Fruit fly (Drosophila melanogaster) whole organism, embryonic: ENCODE measurements around the gene Orct2.

Source experiments
- BEAF-32 ChIP-seq: fragments of 200-800 bp; sonication (Bioruptor generic); optimal IDR thresholded peaks from 3 replicates; lab custom pipeline; 2017; ENCODE audit warnings: missing biosample characterization, missing genetic modification characterization, mild to moderate bottlenecking, moderate library complexity, missing genetic modification reagents
- Blimp-1 ChIP-seq: fragments of 200-800 bp; sonication (Bioruptor generic); optimal IDR thresholded peaks from 3 replicates; lab custom pipeline; 2018; ENCODE audit warnings: missing biosample characterization, missing genetic modification characterization, mild to moderate bottlenecking, moderate library complexity, missing genetic modification reagents
- Bteb2 ChIP-seq: fragments of 200-800 bp; sonication (Bioruptor generic); optimal IDR thresholded peaks from 2 replicates; lab custom pipeline; 2016; ENCODE audit warnings: missing biosample characterization, missing genetic modification characterization
- CG10462 ChIP-seq: fragments of 200-800 bp; sonication (Bioruptor generic); optimal IDR thresholded peaks from 2 replicates; lab custom pipeline; 2016; ENCODE audit warnings: missing biosample characterization, missing genetic modification characterization
- CG11696 ChIP-seq: fragments of 200-800 bp; sonication (Bioruptor generic); IDR thresholded peaks from 2 replicates; pipeline ENCODE4 v1.3.6; 2022; ENCODE audit warnings: missing biosample characterization, missing genetic modification characterization
- CG1233 ChIP-seq: fragments of 200-800 bp; sonication (Bioruptor generic); optimal IDR thresholded peaks from 4 replicates; lab custom pipeline; 2018; ENCODE audit warnings: missing biosample characterization, mild to moderate bottlenecking, missing genetic modification characterization
- CG16779 ChIP-seq: fragments of 200-800 bp; sonication (Bioruptor generic); IDR thresholded peaks from 2 replicates; pipeline ENCODE4 v1.3.6; 2022; ENCODE audit warnings: missing biosample characterization, missing genetic modification characterization
- CG17361 ChIP-seq: fragments of 200-800 bp; sonication (Bioruptor generic); IDR thresholded peaks from 3 replicates; pipeline ENCODE4 v1.3.6; 2022; ENCODE audit warnings: missing biosample characterization, missing genetic modification characterization
- CG30020 ChIP-seq: fragments of 200-800 bp; optimal IDR thresholded peaks from 2 replicates; lab custom pipeline; 2019; ENCODE audit warnings: missing biosample characterization, mild to moderate bottlenecking, missing genetic modification characterization, moderate library complexity
- CG3065 ChIP-seq: fragments of 200-800 bp; sonication (Bioruptor generic); optimal IDR thresholded peaks from 2 replicates; lab custom pipeline; 2016; ENCODE audit warnings: missing biosample characterization, missing genetic modification characterization
- CG31388 ChIP-seq: fragments of 200-800 bp; sonication (Bioruptor generic); optimal IDR thresholded peaks from 2 replicates; lab custom pipeline; 2016; ENCODE audit warnings: missing biosample characterization, missing genetic modification characterization
- CG3838 ChIP-seq: fragments of 200-800 bp; sonication (Bioruptor generic); optimal IDR thresholded peaks from 3 replicates; lab custom pipeline; 2016; ENCODE audit warnings: missing biosample characterization, missing genetic modification characterization
- CG3847 ChIP-seq: fragments of 200-800 bp; sonication (Bioruptor generic); IDR thresholded peaks from 2 replicates; pipeline ENCODE4 v1.3.6; 2022; ENCODE audit warnings: missing biosample characterization, missing genetic modification characterization
- CG4360 ChIP-seq: fragments of 200-800 bp; sonication (Bioruptor generic); IDR thresholded peaks from 2 replicates; pipeline ENCODE4 v1.3.6; 2022; ENCODE audit warnings: missing biosample characterization, missing genetic modification characterization
- CG5180 ChIP-seq: fragments of 200-800 bp; sonication (Bioruptor generic); optimal IDR thresholded peaks from 3 replicates; lab custom pipeline; 2017; ENCODE audit warnings: missing biosample characterization, missing genetic modification characterization, mild to moderate bottlenecking, moderate library complexity, missing genetic modification reagents
- CG8924 ChIP-seq: fragments of 200-800 bp; optimal IDR thresholded peaks from 3 replicates; lab custom pipeline; 2019; ENCODE audit warnings: missing biosample characterization, mild to moderate bottlenecking, missing genetic modification characterization, moderate library complexity
- CG9876 ChIP-seq: fragments of 200-800 bp; sonication (Bioruptor generic); optimal IDR thresholded peaks from 2 replicates; lab custom pipeline; 2016; ENCODE audit warnings: missing biosample characterization, missing genetic modification characterization
- CTCF ChIP-seq: fragments of 200-800 bp; sonication (Bioruptor generic); optimal IDR thresholded peaks from 2 replicates; lab custom pipeline; 2017; ENCODE audit warnings: missing biosample characterization, mild to moderate bottlenecking, missing genetic modification characterization, moderate library complexity
- D19B ChIP-seq: fragments of 200-800 bp; sonication (Bioruptor generic); optimal IDR thresholded peaks from 2 replicates; lab custom pipeline; 2017; ENCODE audit warnings: missing biosample characterization, mild to moderate bottlenecking, missing genetic modification characterization
- Deaf1 ChIP-seq: fragments of 200-800 bp; optimal IDR thresholded peaks from 3 replicates; lab custom pipeline; 2019; ENCODE audit warnings: missing biosample characterization, mild to moderate bottlenecking, missing genetic modification characterization, moderate library complexity
- Dek ChIP-seq: fragments of 200-800 bp; sonication (Bioruptor generic); optimal IDR thresholded peaks from 3 replicates; lab custom pipeline; 2019; ENCODE audit warnings: missing biosample characterization, mild to moderate bottlenecking, missing genetic modification characterization, moderate library complexity
- Drgx ChIP-seq: fragments of 200-800 bp; sonication (Bioruptor generic); IDR thresholded peaks from 2 replicates; pipeline ENCODE4 v1.3.6; 2022; ENCODE audit warnings: missing biosample characterization, missing genetic modification characterization
- Ets65A ChIP-seq: fragments of 200-800 bp; sonication (Bioruptor generic); peaks from one replicate; lab custom pipeline; 2016; ENCODE audit warnings: missing biosample characterization, missing genetic modification characterization
- Hr51 ChIP-seq, 2 experiments: fragments of 200-800 bp; sonication (Bioruptor generic); optimal IDR thresholded peaks; 2 replicates in 1 of 2; 3 replicates in 1 of 2; lab custom pipeline; 2016 to 2018; ENCODE audit warnings: missing biosample characterization in 2 of 2, missing genetic modification characterization in 2 of 2, mild to moderate bottlenecking in 1 of 2, moderate library complexity in 1 of 2
- MTF-1 ChIP-seq: fragments of 200-800 bp; sonication (Bioruptor generic); optimal IDR thresholded peaks from 2 replicates; lab custom pipeline; 2018; ENCODE audit warnings: missing biosample characterization, mild to moderate bottlenecking, missing genetic modification characterization, borderline replicate concordance
- Med ChIP-seq: fragments of 200-800 bp; sonication (Bioruptor generic); peaks from one replicate; lab custom pipeline; 2016; ENCODE audit warnings: missing biosample characterization, missing genetic modification characterization, mild to moderate bottlenecking, inconsistent platforms, moderate library complexity
- Meics ChIP-seq: fragments of 200-800 bp; sonication (Bioruptor generic); optimal IDR thresholded peaks from 2 replicates; lab custom pipeline; 2017; ENCODE audit warnings: missing biosample characterization, mild to moderate bottlenecking, missing genetic modification characterization
- NK7.1 ChIP-seq: fragments of 200-800 bp; sonication (Bioruptor generic); optimal IDR thresholded peaks from 3 replicates; lab custom pipeline; 2016; ENCODE audit warnings: missing biosample characterization, missing genetic modification characterization
- ab ChIP-seq: fragments of 200-800 bp; sonication (Bioruptor generic); optimal IDR thresholded peaks from 2 replicates; lab custom pipeline; 2016; ENCODE audit warnings: missing biosample characterization, missing genetic modification characterization
- abd-A ChIP-seq: fragments of 200-800 bp; sonication (Bioruptor generic); optimal IDR thresholded peaks from 3 replicates; lab custom pipeline; 2019; ENCODE audit warnings: missing biosample characterization, mild to moderate bottlenecking, missing genetic modification characterization, moderate library complexity
- bcd ChIP-seq: fragments of 200-800 bp; sonication (Bioruptor generic); optimal IDR thresholded peaks from 2 replicates; lab custom pipeline; 2017; ENCODE audit warnings: missing biosample characterization, mild to moderate bottlenecking, missing genetic modification characterization
- cwo ChIP-seq: fragments of 200-800 bp; sonication (Bioruptor generic); optimal IDR thresholded peaks from 3 replicates; lab custom pipeline; 2017; ENCODE audit warnings: missing biosample characterization, missing genetic modification characterization, mild to moderate bottlenecking, moderate library complexity, missing genetic modification reagents
- dmrt11E ChIP-seq: fragments of 200-800 bp; sonication (Bioruptor generic); optimal IDR thresholded peaks from 3 replicates; lab custom pipeline; 2018; ENCODE audit warnings: missing biosample characterization, mild to moderate bottlenecking, missing genetic modification characterization, moderate library complexity
- dmrt99B ChIP-seq: fragments of 200-800 bp; sonication (Bioruptor generic); optimal IDR thresholded peaks from 2 replicates; lab custom pipeline; 2018; ENCODE audit warnings: missing biosample characterization, mild to moderate bottlenecking, missing genetic modification characterization, moderate library complexity
- dysf ChIP-seq: fragments of 200-800 bp; sonication (Bioruptor generic); IDR thresholded peaks from 3 replicates; pipeline ENCODE4 v1.3.6; 2022; ENCODE audit warnings: missing biosample characterization, missing genetic modification characterization
- ewg ChIP-seq: fragments of 200-800 bp; sonication (Bioruptor generic); optimal IDR thresholded peaks from 3 replicates; lab custom pipeline; 2017; ENCODE audit warnings: mild to moderate bottlenecking, missing biosample characterization, missing genetic modification reagents, missing genetic modification characterization
- h ChIP-seq: fragments of >200 bp; optimal IDR thresholded peaks from 2 replicates; lab custom pipeline; 2017
- inv ChIP-seq: fragments of 200-800 bp; sonication (Bioruptor generic); IDR thresholded peaks from 2 replicates; pipeline ENCODE4 v1.3.6; 2022; ENCODE audit warnings: missing biosample characterization, missing genetic modification characterization; ENCODE audit not compliant: partially characterized antibody
- kah ChIP-seq: fragments of 200-800 bp; sonication (Bioruptor generic); optimal IDR thresholded peaks from 2 replicates; lab custom pipeline; 2018; ENCODE audit warnings: missing biosample characterization, mild to moderate bottlenecking, missing genetic modification characterization
- knrl ChIP-seq: fragments of 200-800 bp; sonication (Bioruptor generic); IDR thresholded peaks from 3 replicates; pipeline ENCODE4 v1.3.6; 2022; ENCODE audit warnings: missing biosample characterization, missing genetic modification characterization; ENCODE audit not compliant: partially characterized antibody
- lab ChIP-seq: fragments of 200-800 bp; sonication (Bioruptor generic); optimal IDR thresholded peaks from 3 replicates; lab custom pipeline; 2017; ENCODE audit warnings: missing biosample characterization, missing genetic modification characterization, mild to moderate bottlenecking, moderate library complexity, missing genetic modification reagents
- mirr ChIP-seq: fragments of 200-800 bp; sonication (Bioruptor generic); optimal IDR thresholded peaks from 3 replicates; lab custom pipeline; 2018; ENCODE audit warnings: missing biosample characterization, mild to moderate bottlenecking, missing genetic modification characterization
- mld ChIP-seq: fragments of 200-800 bp; sonication (Bioruptor generic); IDR thresholded peaks from 3 replicates; pipeline ENCODE4 v1.3.6; 2022; ENCODE audit warnings: missing biosample characterization, missing genetic modification characterization; ENCODE audit not compliant: partially characterized antibody
- rib ChIP-seq: fragments of 200-800 bp; sonication (Bioruptor generic); IDR thresholded peaks from 2 replicates; pipeline ENCODE4 v1.3.6; 2022; ENCODE audit warnings: missing biosample characterization, missing genetic modification characterization
- sim ChIP-seq: fragments of 200-800 bp; sonication (Bioruptor generic); IDR thresholded peaks from 2 replicates; pipeline ENCODE4 v1.3.6; 2022; ENCODE audit warnings: missing biosample characterization, missing genetic modification characterization
- vvl ChIP-seq: fragments of 200-800 bp; sonication (Bioruptor generic); IDR thresholded peaks from 2 replicates; pipeline ENCODE4 v1.3.6; 2022; ENCODE audit warnings: missing biosample characterization, missing genetic modification characterization
- z ChIP-seq: fragments of 200-800 bp; sonication (Bioruptor generic); IDR thresholded peaks from 3 replicates; pipeline ENCODE4 v1.3.6; 2022; ENCODE audit warnings: missing biosample characterization, missing genetic modification characterization
- zfh1 ChIP-seq: fragments of 200-800 bp; sonication (Bioruptor generic); IDR thresholded peaks from 3 replicates; pipeline ENCODE4 v1.3.6; 2022; ENCODE audit warnings: missing biosample characterization, missing genetic modification characterization

Orct2 gene

DNA sequence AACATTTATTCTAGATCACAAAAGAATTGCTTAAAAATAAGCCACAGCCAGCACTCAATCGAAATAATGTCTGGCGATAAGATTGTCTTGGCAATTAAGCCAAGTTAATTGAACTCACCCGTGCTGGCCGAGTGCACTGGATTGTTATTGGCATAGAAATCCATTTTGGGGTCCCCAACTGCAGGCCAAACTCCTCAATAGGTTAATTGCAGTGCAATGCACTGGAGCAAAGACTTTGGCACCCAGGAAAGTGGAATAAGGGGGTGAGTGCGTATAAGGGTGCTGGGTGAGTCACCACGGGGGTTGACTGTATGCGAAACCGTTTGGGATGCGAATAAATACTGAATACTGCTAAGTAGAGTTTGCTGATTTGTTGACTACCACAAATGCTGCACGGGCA lies 9.9 kb upstream of the Orct2 start:
- TF ChIP-seq Deaf1 (tag; lab: Kevin White, UChicago): no peak
- TF ChIP-seq CG8924 (tag; lab: Kevin White, UChicago): no peak
- no peak for TF ChIP-seq CG16779 (GFP tag; lab: Robert Waterston, UW)
- no peak for TF ChIP-seq Ets65A (GFP tag; lab: Kevin White, UChicago)
- TF ChIP-seq zfh1 (GFP tag; lab: Robert Waterston, UW): no peak
- TF ChIP-seq Drgx (GFP tag; lab: Robert Waterston, UW): no peak
- TF ChIP-seq CG3838 (GFP tag; lab: Kevin White, UChicago): no peak
- TF ChIP-seq ab (GFP tag; lab: Kevin White, UChicago): no peak
- TF ChIP-seq Blimp-1 (GFP tag; lab: Kevin White, UChicago): no peak
- TF ChIP-seq D19B (GFP tag; lab: Kevin White, UChicago): no peak
- TF ChIP-seq sim (GFP tag; lab: Robert Waterston, UW): no peak
- no peak for TF ChIP-seq MTF-1 (GFP tag; lab: Kevin White, UChicago)
- TF ChIP-seq cwo: no peak

DNA sequence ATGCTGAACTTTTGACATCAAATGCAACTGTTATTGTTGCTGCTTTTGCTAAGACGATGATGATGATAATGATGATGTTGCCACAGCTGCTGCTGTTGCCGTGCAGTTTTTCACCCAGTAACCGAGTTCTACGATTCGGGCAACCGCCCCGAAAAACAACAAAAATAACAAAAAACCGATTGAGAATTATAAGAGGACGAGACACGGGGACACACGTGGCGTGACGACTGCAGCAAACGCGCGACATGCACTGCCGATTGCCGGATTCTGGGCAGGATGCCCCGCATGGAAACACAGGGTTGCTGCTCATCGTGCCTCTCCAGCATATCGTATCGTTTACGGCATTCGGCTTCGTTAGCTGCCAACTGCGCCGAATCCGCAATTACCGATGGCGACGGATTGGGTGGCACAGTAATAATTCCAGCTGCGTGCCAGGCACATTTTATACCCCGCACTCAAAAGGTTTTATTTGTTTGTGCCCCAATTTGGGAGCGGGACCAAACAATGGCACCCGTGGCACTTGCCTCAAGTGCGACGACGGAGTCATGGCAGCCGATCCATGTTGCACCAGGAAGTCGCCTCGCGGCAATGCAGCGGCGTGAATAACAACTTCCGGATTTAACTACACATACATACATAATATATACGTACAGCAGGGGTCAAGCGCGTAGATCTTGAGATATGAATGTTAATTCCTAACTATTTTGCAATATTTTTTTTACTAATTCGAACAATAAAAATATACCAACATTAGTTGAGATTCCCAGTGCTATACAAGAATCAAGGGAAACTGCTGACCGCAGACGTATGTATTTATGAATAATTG lies 9.0 kb upstream of the Orct2 start:
- TF ChIP-seq dysf (GFP tag; lab: Robert Waterston, UW) (0 out of 3 replicates have a peak, but pooled peaks have one; percentile 14), abd-A (peak; percentile 65), mirr (GFP tag; lab: Kevin White, UChicago) (no peak), D19B (GFP tag; lab: Kevin White, UChicago) (peak; percentile 82), CG11696 (0 out of 2 replicates have a peak, but pooled peaks have one; percentile 65), z (GFP tag; lab: Robert Waterston, UW) (no peak), CG1233 (GFP tag; lab: Kevin White, UChicago) (no peak), Med (GFP tag; lab: Kevin White, UChicago) (peak; percentile 71), vvl (GFP tag; lab: Robert Waterston, UW) (0 out of 2 replicates have a peak, but pooled peaks have one; percentile 9), CG5180 (GFP tag; lab: Kevin White, UChicago) (no peak), Dek (tag; lab: Kevin White, UChicago) (no peak), CG17361 (GFP tag; lab: Robert Waterston, UW) (no peak), knrl (GFP tag; lab: Robert Waterston, UW) (no peak), inv (peak; percentile 12; the same call in 1 of the 2 replicates), CG10462 (no peak), CG9876 (no peak), Hr51 (GFP tag; optimal IDR thresholded peaks at IDR 0.05; lab: Kevin White, UChicago) (peak in 1 of 2 experiments; percentile 27), NK7.1 (GFP tag; lab: Kevin White, UChicago) (no peak), ewg (GFP tag; lab: Kevin White, UChicago) (peak; percentile 91), mld (GFP tag; lab: Robert Waterston, UW) (no peak), lab (GFP tag; lab: Kevin White, UChicago) (peak; percentile 16), dmrt11E (tag; lab: Kevin White, UChicago) (no peak), CTCF (GFP tag; lab: Kevin White, UChicago) (no peak), CG30020 (tag; lab: Kevin White, UChicago) (no peak), Meics (GFP tag; lab: Kevin White, UChicago) (no peak), CG3065 (no peak), bcd (peak; percentile 14), h (lab: Kevin White, UChicago) (no peak), kah (GFP tag; lab: Kevin White, UChicago) (no peak), CG31388 (no peak), CG4360 (GFP tag; lab: Robert Waterston, UW) (peak; percentile 49; the same call in 1 of the 2 replicates), BEAF-32 (GFP tag; lab: Kevin White, UChicago) (no peak), CG3847 (GFP tag; lab: Robert Waterston, UW) (no peak), dmrt99B (peak; percentile 14), rib (GFP tag; lab: Robert Waterston, UW) (0 out of 2 replicates have a peak, but pooled peaks have one; percentile 35), Bteb2 (GFP tag; lab: Kevin White, UChicago) (no peak)
